Worm (Caenorhabditis elegans): ENCODE data around the gene aakb-1.

aakb-1 gene

DNA sequence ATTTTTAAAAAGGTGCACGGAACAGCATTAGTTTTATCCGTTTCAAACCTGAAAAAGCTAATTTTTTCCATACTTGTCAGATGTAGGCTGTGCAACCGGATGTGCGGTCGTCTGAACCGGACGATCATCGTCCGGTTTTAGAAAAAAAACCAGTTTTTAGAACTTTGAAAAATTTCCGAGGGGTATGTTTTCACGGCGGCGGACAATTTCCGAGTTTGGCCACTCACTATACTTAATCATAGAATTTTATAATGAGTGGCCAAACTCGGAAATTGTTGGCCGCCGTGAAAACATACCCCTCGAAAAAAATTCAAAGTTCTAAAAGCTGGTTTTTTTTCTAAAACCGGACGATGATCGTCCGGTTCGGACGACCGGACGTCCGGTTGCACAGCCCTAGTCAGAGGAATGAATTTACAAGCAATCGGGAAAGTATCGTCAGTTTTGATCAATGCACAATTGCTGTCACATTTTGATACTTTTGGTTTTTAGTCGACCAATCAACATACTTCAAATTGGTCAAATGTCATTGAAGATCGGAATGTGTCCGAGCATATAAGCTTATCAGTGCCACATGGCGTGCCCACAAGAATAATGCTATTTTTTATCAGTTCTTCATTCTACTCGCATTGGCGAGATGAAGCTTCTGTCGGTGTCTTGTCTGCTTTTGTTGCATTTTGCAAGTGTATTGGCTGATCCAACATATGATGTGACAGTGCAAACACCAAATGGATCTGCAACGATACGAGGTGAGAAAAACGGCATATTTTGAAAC is 4.3 kb downstream of the aakb-1 start, which contains the start of gene cest-13 (continued):
- no peak for TF ChIP-seq ces-1 (GFP tag; optimal IDR thresholded peaks at IDR 0.05)
- peak; percentile 72 for TF ChIP-seq mxl-3 (GFP tag; optimal IDR thresholded peaks at IDR 0.05)

DNA sequence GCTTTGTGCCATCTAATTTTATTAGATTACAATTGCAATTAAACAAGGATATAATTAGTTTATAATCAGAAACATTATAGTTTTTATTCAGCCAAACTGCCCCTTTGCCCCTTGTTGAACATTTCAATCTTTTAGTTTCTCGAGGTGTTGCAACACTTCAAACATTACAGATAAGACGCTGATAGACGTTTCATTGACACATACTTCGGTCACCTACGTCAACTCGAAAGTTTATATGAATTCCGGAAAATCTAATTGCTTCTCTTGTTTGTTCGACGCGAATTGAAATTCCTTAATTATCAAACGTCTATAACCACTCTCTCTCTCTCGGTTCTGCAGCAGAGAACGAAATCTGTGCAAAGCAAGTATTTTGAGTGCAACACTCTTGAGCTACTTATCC is 11.7 kb downstream of the aakb-1 start:
- no peak for TF ChIP-seq jun-1 (tag; optimal IDR thresholded peaks at IDR 0.05)
- no peak for TF ChIP-seq mes-2 (tag; optimal IDR thresholded peaks at IDR 0.05; ENCODE audit: poor library complexity, severe bottlenecking)
- no peak for TF ChIP-seq nhr-10 (tag; optimal IDR thresholded peaks at IDR 0.05)
- 0 out of 2 replicates have a peak, but pooled peaks have one; percentile 70 for TF ChIP-seq tra-1 (GFP tag; IDR thresholded peaks at IDR 0.05)
- TF ChIP-seq duxl-1 (tag; optimal IDR thresholded peaks at IDR 0.05; ENCODE audit: poor library complexity) = no peak
- TF ChIP-seq mxl-3 (GFP tag; optimal IDR thresholded peaks at IDR 0.05) = no peak
- TF ChIP-seq ceh-32 (tag; optimal IDR thresholded peaks at IDR 0.05; ENCODE audit: poor library complexity) = no peak
- TF ChIP-seq spr-1 (tag; optimal IDR thresholded peaks at IDR 0.05) = no peak
- TF ChIP-seq daf-19 (GFP tag; conservative IDR thresholded peaks at IDR 0.05) = no peak
- TF ChIP-seq ztf-7 (tag; optimal IDR thresholded peaks at IDR 0.05) = no peak
- TF ChIP-seq dve-1 (tag; optimal IDR thresholded peaks at IDR 0.05; ENCODE audit: insufficient read depth) = peak; percentile 70
- TF ChIP-seq F26F4.8 (GFP tag; conservative IDR thresholded peaks at IDR 0.05) = no peak
- TF ChIP-seq madf-9 (GFP tag; conservative IDR thresholded peaks at IDR 0.05) = no peak
- TF ChIP-seq hif-1 (tag; optimal IDR thresholded peaks at IDR 0.05) = no peak
- TF ChIP-seq daf-8 (GFP tag; IDR thresholded peaks at IDR 0.05) = no peak
- no peak for TF ChIP-seq lin-29 (GFP tag; IDR thresholded peaks at IDR 0.05)
- peak; percentile 47 for TF ChIP-seq nhr-28 (tag; optimal IDR thresholded peaks at IDR 0.05)
- peak in 1 of 2 experiments; percentile 6 for TF ChIP-seq mdl-1 (tag; optimal IDR thresholded peaks at IDR 0.05)
- TF ChIP-seq ces-1 (GFP tag; optimal IDR thresholded peaks at IDR 0.05) = no peak
- TF ChIP-seq Y5F2A.4 (GFP tag; optimal IDR thresholded peaks at IDR 0.05) = no peak
- TF ChIP-seq vab-7 (GFP tag; IDR thresholded peaks at IDR 0.05) = no peak
- TF ChIP-seq aly-2 (tag; optimal IDR thresholded peaks at IDR 0.05) = no peak
- no peak for TF ChIP-seq mep-1 (tag; optimal IDR thresholded peaks at IDR 0.05)
- no peak for TF ChIP-seq daf-12 (tag; optimal IDR thresholded peaks at IDR 0.05)
- no peak for TF ChIP-seq Y75B8A.6 (GFP tag; IDR thresholded peaks at IDR 0.05)
- peak; percentile 36; the same call in 1 of the 2 replicates for TF ChIP-seq pha-4 (GFP tag; IDR thresholded peaks at IDR 0.05)
- TF ChIP-seq pha-4 (tag; optimal IDR thresholded peaks at IDR 0.05) = no peak
- no peak for TF ChIP-seq lin-15B (tag; optimal IDR thresholded peaks at IDR 0.05)
- TF ChIP-seq sdz-12 (GFP tag; optimal IDR thresholded peaks at IDR 0.05) = no peak
- no peak for TF ChIP-seq madf-5 (GFP tag; IDR thresholded peaks at IDR 0.05)
- no peak for TF ChIP-seq T20F7.1 (GFP tag; optimal IDR thresholded peaks at IDR 0.05)
- TF ChIP-seq dpl-1 (GFP tag; optimal IDR thresholded peaks at IDR 0.05) = no peak
- no peak for TF ChIP-seq lin-13 (GFP tag; optimal IDR thresholded peaks at IDR 0.05)
- no peak for TF ChIP-seq egl-43 (GFP tag; IDR thresholded peaks at IDR 0.05)
- TF ChIP-seq lin-38 (GFP tag; IDR thresholded peaks at IDR 0.05) = no peak
- TF ChIP-seq nhr-77 (tag; optimal IDR thresholded peaks at IDR 0.05) = peak; percentile 40
- TF ChIP-seq dmd-6 (GFP tag; IDR thresholded peaks at IDR 0.05) = peak; percentile 96
- no peak for TF ChIP-seq mxl-2 (GFP tag; conservative IDR thresholded peaks at IDR 0.05)
- no peak for TF ChIP-seq ceh-82 (tag; optimal IDR thresholded peaks at IDR 0.05)
- no peak for TF ChIP-seq unc-130 (GFP tag; optimal IDR thresholded peaks at IDR 0.05)
- TF ChIP-seq Y105C5A.15 (GFP tag; IDR thresholded peaks at IDR 0.05) = no peak
- no peak for TF ChIP-seq dmd-9 (GFP tag; IDR thresholded peaks at IDR 0.05)
- TF ChIP-seq php-3 (GFP tag; IDR thresholded peaks at IDR 0.05) = 0 out of 2 replicates have a peak, but pooled peaks have one; percentile 32
- TF ChIP-seq F49E8.2 (tag; optimal IDR thresholded peaks at IDR 0.05; ENCODE audit: borderline replicate concordance) = no peak
- no peak for TF ChIP-seq zip-11 (GFP tag; IDR thresholded peaks at IDR 0.05)
- TF ChIP-seq dmd-8 (GFP tag; IDR thresholded peaks at IDR 0.05) = no peak
- no peak for TF ChIP-seq set-16 (GFP tag; IDR thresholded peaks at IDR 0.05)
- TF ChIP-seq ama-1 (optimal IDR thresholded peaks at IDR 0.05) = no peak
